Worm (Caenorhabditis elegans): ENCODE results near the gene T25F10.4.

Gene T25F10.4

ce11 chrV:6801850-6802249, 39.6 kb upstream of the T25F10.4 start, which contains the start of gene dmsr-10:
dmsr-10 (minus strand) TSS chrV:6801950.
- TF ChIP-seq ceh-82 (tag; optimal IDR thresholded peaks at IDR 0.05) (no peak), dmd-4 (tag; optimal IDR thresholded peaks at IDR 0.05) (no peak)

DNA sequence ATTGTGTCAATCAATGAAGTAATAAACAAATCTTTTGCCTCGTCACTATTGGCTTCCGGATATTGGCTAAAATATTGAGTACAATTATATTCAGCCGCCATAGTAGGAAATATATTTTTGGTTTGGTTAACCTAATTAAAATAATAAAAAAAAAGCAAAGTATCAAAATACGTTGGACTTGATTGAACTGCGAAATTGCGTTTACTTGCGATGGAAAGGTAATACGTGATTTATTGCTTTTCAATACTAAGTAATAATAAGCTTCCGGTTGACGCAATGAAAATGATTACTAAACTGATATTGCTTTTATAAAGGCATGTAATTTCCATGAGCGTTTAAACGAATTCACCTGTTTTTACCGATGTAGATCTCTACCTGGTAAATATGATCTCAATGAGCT, 37.3 kb upstream of the T25F10.4 start, which contains the start of gene dmsr-9:
dmsr-9 (minus strand) TSS at position 101 of the 400 bp plus-strand sequence.
- TF ChIP-seq snpc-4 (tag; optimal IDR thresholded peaks at IDR 0.05) (no peak), alr-1 (tag; optimal IDR thresholded peaks at IDR 0.05) (no peak), unc-39 (tag; optimal IDR thresholded peaks at IDR 0.05) (no peak), dmd-4 (tag; optimal IDR thresholded peaks at IDR 0.05) (no peak)

DNA sequence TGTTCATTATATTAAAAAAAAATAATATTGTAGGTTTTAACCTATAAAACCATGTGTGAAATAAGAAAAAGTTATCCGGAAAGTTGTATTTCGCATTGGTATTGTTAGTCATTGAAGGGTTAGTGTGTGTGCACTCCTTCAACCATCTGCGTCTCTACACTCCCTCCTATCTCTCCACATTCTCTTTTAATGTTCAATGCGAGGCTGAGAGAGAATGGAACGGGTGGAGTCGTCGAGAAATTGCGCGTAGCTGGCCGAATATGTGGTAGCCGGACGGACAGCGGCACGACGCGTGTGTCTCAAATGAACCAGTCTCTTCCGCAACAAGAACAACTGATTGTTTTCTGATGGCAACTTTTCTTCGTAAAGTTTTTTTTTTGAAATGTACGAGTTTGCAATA, 34.6 kb upstream of the T25F10.4 start:
- TF ChIP-seq egl-27 (tag; optimal IDR thresholded peaks at IDR 0.05) = no peak
- TF ChIP-seq peb-1 (tag; optimal IDR thresholded peaks at IDR 0.05) = no peak
- TF ChIP-seq unc-55 (GFP tag; optimal IDR thresholded peaks at IDR 0.05) = peak; percentile 65
- peak in 1 of 2 experiments; percentile 41 for TF ChIP-seq mdl-1 (tag; optimal IDR thresholded peaks at IDR 0.05)
- peak; percentile 41 for TF ChIP-seq nhr-25 (tag; optimal IDR thresholded peaks at IDR 0.05)
- peak; percentile 38 for TF ChIP-seq F13H6.1 (tag; optimal IDR thresholded peaks at IDR 0.05)
- TF ChIP-seq sem-4 (tag; optimal IDR thresholded peaks at IDR 0.05) = peak; percentile 28
- peak; percentile 87 for TF ChIP-seq fos-1 (tag; optimal IDR thresholded peaks at IDR 0.05)
- peak in 1 of 2 experiments; percentile 50 for TF ChIP-seq lsy-2 (tag; optimal IDR thresholded peaks at IDR 0.05)
- peak; percentile 41 for TF ChIP-seq nhr-129 (tag; optimal IDR thresholded peaks at IDR 0.05)
- TF ChIP-seq crh-2 (tag; optimal IDR thresholded peaks at IDR 0.05) = peak; percentile 31
- TF ChIP-seq C34F6.9 (tag; optimal IDR thresholded peaks at IDR 0.05) = peak; percentile 22
- no peak for TF ChIP-seq nhr-11 (tag; optimal IDR thresholded peaks at IDR 0.05)
- TF ChIP-seq snpc-4 (tag; optimal IDR thresholded peaks at IDR 0.05) = no peak
- peak; percentile 56 for TF ChIP-seq sma-9 (GFP tag; optimal IDR thresholded peaks at IDR 0.05)
- TF ChIP-seq sma-9 (tag; optimal IDR thresholded peaks at IDR 0.05) = no peak

- peak; percentile 83 for TF ChIP-seq crh-2 (tag; optimal IDR thresholded peaks at IDR 0.05)
- TF ChIP-seq C34F6.9 (tag; optimal IDR thresholded peaks at IDR 0.05) = peak; percentile 7
- TF ChIP-seq unc-39 (tag; optimal IDR thresholded peaks at IDR 0.05) = no peak
Observed at ce11 chrV:6796264-6796663, 34.0 kb upstream of the T25F10.4 start.

- no peak for TF ChIP-seq nhr-23 (tag; optimal IDR thresholded peaks at IDR 0.05)
- TF ChIP-seq mab-5 (tag; optimal IDR thresholded peaks at IDR 0.05) = no peak
- no peak for TF ChIP-seq fos-1 (tag; optimal IDR thresholded peaks at IDR 0.05)
- TF ChIP-seq peb-1 (tag; optimal IDR thresholded peaks at IDR 0.05) = no peak
- no peak for TF ChIP-seq sma-9 (GFP tag; optimal IDR thresholded peaks at IDR 0.05)
- no peak for TF ChIP-seq sma-9 (tag; optimal IDR thresholded peaks at IDR 0.05)
- TF ChIP-seq snpc-4 (tag; optimal IDR thresholded peaks at IDR 0.05) = peak; percentile 62
- peak; percentile 6 for TF ChIP-seq nhr-129 (tag; optimal IDR thresholded peaks at IDR 0.05)
- peak; percentile 34 for TF ChIP-seq F13H6.1 (tag; optimal IDR thresholded peaks at IDR 0.05)
- TF ChIP-seq C34F6.9 (tag; optimal IDR thresholded peaks at IDR 0.05) = no peak
- TF ChIP-seq nhr-12 (tag; optimal IDR thresholded peaks at IDR 0.05) = no peak
- TF ChIP-seq lin-13 (GFP tag; optimal IDR thresholded peaks at IDR 0.05) = no peak
- TF ChIP-seq dmd-4 (tag; optimal IDR thresholded peaks at IDR 0.05) = no peak
- TF ChIP-seq unc-55 (GFP tag; optimal IDR thresholded peaks at IDR 0.05) = peak; percentile 38
- TF ChIP-seq ama-1 (optimal IDR thresholded peaks at IDR 0.05) = no peak
- TF ChIP-seq ceh-16 (tag; optimal IDR thresholded peaks at IDR 0.05) = peak; percentile 27
- no peak for TF ChIP-seq aly-2 (tag; optimal IDR thresholded peaks at IDR 0.05)
- no peak for TF ChIP-seq unc-39 (tag; optimal IDR thresholded peaks at IDR 0.05)
- no peak for TF ChIP-seq nhr-11 (tag; optimal IDR thresholded peaks at IDR 0.05)
- no peak for TF ChIP-seq lin-11 (tag; optimal IDR thresholded peaks at IDR 0.05)
Observed at ce11 chrV:6793744-6794239, 31.5 kb upstream of the T25F10.4 start, which contains the start of gene ZC404.1. ZC404.1 (plus strand) TSS chrV:6794189.

ce11 chrV:6792973-6793372, 30.7 kb upstream of the T25F10.4 start:
- TF ChIP-seq ceh-82 (tag; optimal IDR thresholded peaks at IDR 0.05) = no peak
- no peak for TF ChIP-seq nhr-23 (tag; optimal IDR thresholded peaks at IDR 0.05)
- no peak for TF ChIP-seq aly-2 (tag; optimal IDR thresholded peaks at IDR 0.05)
- peak in 1 of 2 experiments; percentile 27 for TF ChIP-seq lsy-2 (tag; optimal IDR thresholded peaks at IDR 0.05)
- no peak for TF ChIP-seq sma-9 (GFP tag; optimal IDR thresholded peaks at IDR 0.05)
- TF ChIP-seq sma-9 (tag; optimal IDR thresholded peaks at IDR 0.05) = no peak
- no peak for TF ChIP-seq nhr-77 (tag; optimal IDR thresholded peaks at IDR 0.05)
- no peak for TF ChIP-seq nhr-237 (tag; optimal IDR thresholded peaks at IDR 0.05)

Data from whole organism, L2 larva.